Fruit fly (Drosophila melanogaster): ENCODE results near the gene Ip259.
A peak's percentile ranks its signal among the peaks of the same experiment; 100 is the strongest.

Ip259 gene

dm6 chr2L:10418981-10419380 lies 10.8 kb downstream of the Ip259 start, which contains the start of gene RfC3 (continued):
- TF ChIP-seq CG8924 (tag; optimal IDR thresholded peaks at IDR 0.05) (no peak), CG11695 (GFP tag; IDR thresholded peaks at IDR 0.05) (no peak), z (GFP tag; IDR thresholded peaks at IDR 0.05) (no peak), CG13287 (GFP tag; IDR thresholded peaks at IDR 0.05; ENCODE audit: partially characterized antibody) (peak; percentile 92), Hmx (GFP tag; optimal IDR thresholded peaks at IDR 0.05) (no peak), B-H1 (GFP tag; IDR thresholded peaks at IDR 0.05) (no peak), tin (GFP tag; optimal IDR thresholded peaks at IDR 0.05) (no peak), sim (GFP tag; IDR thresholded peaks at IDR 0.05) (no peak), Six4 (GFP tag; optimal IDR thresholded peaks at IDR 0.05) (no peak), fd102C (GFP tag; optimal IDR thresholded peaks at IDR 0.05) (no peak), Pdp1 (GFP tag; optimal IDR thresholded peaks at IDR 0.05) (no peak), unpg (GFP tag; optimal IDR thresholded peaks at IDR 0.05) (no peak), CG13894 (tag; optimal IDR thresholded peaks at IDR 0.05) (no peak), da (GFP tag; optimal IDR thresholded peaks at IDR 0.05) (no peak), nau (GFP tag; optimal IDR thresholded peaks at IDR 0.05) (no peak), CG17359 (tag; optimal IDR thresholded peaks at IDR 0.05) (no peak), tup (GFP tag; optimal IDR thresholded peaks at IDR 0.05) (no peak), CG7556 (GFP tag; optimal IDR thresholded peaks at IDR 0.05) (no peak), CG7963 (GFP tag; IDR thresholded peaks at IDR 0.05; ENCODE audit: partially characterized antibody) (peak; percentile 94), en (GFP tag; optimal IDR thresholded peaks at IDR 0.05) (no peak), twi (tag; optimal IDR thresholded peaks at IDR 0.05) (no peak), gt (GFP tag; IDR thresholded peaks at IDR 0.05) (no peak), Elba2 (GFP tag; optimal IDR thresholded peaks at IDR 0.05) (no peak), CG8388 (GFP tag; optimal IDR thresholded peaks at IDR 0.05) (no peak), NfI (GFP tag; optimal IDR thresholded peaks at IDR 0.05) (no peak), hbn (GFP tag; IDR thresholded peaks at IDR 0.05; ENCODE audit: partially characterized antibody) (peak; percentile 79), CG8478 (optimal IDR thresholded peaks at IDR 0.05) (no peak), gce (GFP tag; IDR thresholded peaks at IDR 0.05) (no peak), CG12219 (GFP tag; optimal IDR thresholded peaks at IDR 0.05) (no peak), CG32772 (GFP tag; IDR thresholded peaks at IDR 0.05) (no peak), CG2712 (tag; optimal IDR thresholded peaks at IDR 0.05) (no peak), Deaf1 (tag; optimal IDR thresholded peaks at IDR 0.05) (no peak), hkb (optimal IDR thresholded peaks at IDR 0.05) (no peak), hkb (GFP tag; IDR thresholded peaks at IDR 0.05) (no peak), Antp (GFP tag; optimal IDR thresholded peaks at IDR 0.05) (no peak), tgo (GFP tag; IDR thresholded peaks at IDR 0.05) (no peak), jigr1 (GFP tag; IDR thresholded peaks at IDR 0.05) (no peak), H15 (GFP tag; IDR thresholded peaks at IDR 0.05) (no peak), CG15696 (tag; optimal IDR thresholded peaks at IDR 0.05) (no peak), CG3281 (GFP tag; optimal IDR thresholded peaks at IDR 0.05) (no peak), usp (GFP tag; optimal IDR thresholded peaks at IDR 0.05) (no peak), CG6813 (GFP tag; optimal IDR thresholded peaks at IDR 0.05) (no peak), caup (GFP tag; optimal IDR thresholded peaks at IDR 0.05; ENCODE audit: severe bottlenecking) (no peak), Rfx (GFP tag; IDR thresholded peaks at IDR 0.05) (no peak), CG11085 (GFP tag; IDR thresholded peaks at IDR 0.05) (no peak), CG6683 (GFP tag; optimal IDR thresholded peaks at IDR 0.05) (no peak), zfh1 (GFP tag; IDR thresholded peaks at IDR 0.05) (no peak), ewg (GFP tag; optimal IDR thresholded peaks at IDR 0.05) (no peak), chn (GFP tag; optimal IDR thresholded peaks at IDR 0.05) (no peak), CG11093 (GFP tag; IDR thresholded peaks at IDR 0.05) (no peak), E2f1 (GFP tag; IDR thresholded peaks at IDR 0.05) (no peak), NC2β (GFP tag; optimal IDR thresholded peaks at IDR 0.05) (no peak), CG4424 (GFP tag; optimal IDR thresholded peaks at IDR 0.05) (no peak)
